Worm (Caenorhabditis elegans) whole organism, late embryonic: ENCODE measurements around the gene obr-2.

Experiments used
- elt-2 ChIP-seq: sonication (generic microtip); optimal IDR thresholded peaks from 2 replicates; lab custom pipeline; 2016; ENCODE audit warnings: missing genetic modification reagents, missing genetic modification characterization, missing compliant biosample characterization
- hlh-6 ChIP-seq: sonication (generic microtip); optimal IDR thresholded peaks from 2 replicates; lab custom pipeline; 2016; ENCODE audit warnings: missing genotype, missing genetic modification characterization, missing compliant biosample characterization
- mec-3 ChIP-seq: sonication (generic microtip); optimal IDR thresholded peaks from 2 replicates; lab custom pipeline; 2016; ENCODE audit warnings: borderline replicate concordance, missing genetic modification characterization, missing compliant biosample characterization
- sox-4 ChIP-seq: sonication (generic microtip); optimal IDR thresholded peaks from 2 replicates; lab custom pipeline; 2017; ENCODE audit warnings: mild to moderate bottlenecking, missing genetic modification characterization, inconsistent platforms, missing compliant biosample characterization
- tbx-7 ChIP-seq: sonication (generic microtip); optimal IDR thresholded peaks from 2 replicates; lab custom pipeline; 2016; ENCODE audit warnings: missing genotype, missing genetic modification characterization, missing compliant biosample characterization

ce11 chrV:14978205-14978751 is 35.8 kb downstream of the obr-2 start, which contains the start of the genes grd-12 and F02D8.1:
- TF ChIP-seq tbx-7 (no peak), hlh-6 (tag; lab: Kevin White, UChicago) (no peak), mec-3 (tag; lab: Kevin White, UChicago) (no peak), sox-4 (tag; lab: Kevin White, UChicago) (no peak), elt-2 (tag; lab: Kevin White, UChicago) (no peak)
